Worm (Caenorhabditis elegans) whole organism, mixed stage, embryonic: Measurements from ENCODE around the gene F37C12.21.

Source experiments
- M03D4.4 ChIP-seq: sonication (generic microtip); optimal IDR thresholded peaks from 2 replicates; lab custom pipeline; 2017; ENCODE audit warnings: mild to moderate bottlenecking, missing genetic modification characterization, missing compliant biosample characterization
- bed-3 ChIP-seq: fragments of 200-800 bp; sonication (Bioruptor generic); optimal IDR thresholded peaks from 3 replicates; lab custom pipeline; 2018; ENCODE audit warnings: mild to moderate bottlenecking, missing genetic modification characterization, moderate library complexity, missing compliant biosample characterization
- blmp-1 ChIP-seq: fragments of 150-350 bp; optimal IDR thresholded peaks from 2 replicates; lab custom pipeline; 2014; ENCODE audit warnings: missing biosample characterization, missing genetic modification characterization
- ceh-43 ChIP-seq: fragments of 200-800 bp; sonication (Bioruptor generic); optimal IDR thresholded peaks from 2 replicates; lab custom pipeline; 2018; ENCODE audit warnings: mild to moderate bottlenecking, missing genetic modification characterization, moderate library complexity, missing compliant biosample characterization
- ceh-83 ChIP-seq: fragments of 200-800 bp; sonication (Bioruptor generic); optimal IDR thresholded peaks from 2 replicates; lab custom pipeline; 2018; ENCODE audit warnings: mild to moderate bottlenecking, missing genetic modification characterization, missing compliant biosample characterization
- ces-1 ChIP-seq: fragments of 150-350 bp; optimal IDR thresholded peaks from 2 replicates; lab custom pipeline; 2014; ENCODE audit warnings: missing biosample characterization, missing genetic modification reagents, missing genetic modification characterization
- cnd-1 ChIP-seq: fragments of 200-800 bp; sonication (Bioruptor generic); optimal IDR thresholded peaks from 2 replicates; lab custom pipeline; 2018; ENCODE audit warnings: mild to moderate bottlenecking, missing genetic modification characterization, missing compliant biosample characterization
- elt-1 ChIP-seq: sonication (generic microtip); optimal IDR thresholded peaks from 2 replicates; lab custom pipeline; 2017; ENCODE audit warnings: missing genetic modification characterization, mild to moderate bottlenecking, missing compliant biosample characterization, antibody characterized with exemption, moderate library complexity, borderline replicate concordance; ENCODE audit not compliant: insufficient read depth
- flh-1 ChIP-seq: fragments of 200-800 bp; sonication (Bioruptor generic); optimal IDR thresholded peaks from 2 replicates; lab custom pipeline; 2018; ENCODE audit warnings: mild to moderate bottlenecking, missing genetic modification characterization, moderate library complexity, missing compliant biosample characterization
- hlh-1 ChIP-seq: fragments of 150-350 bp; optimal IDR thresholded peaks from 2 replicates; lab custom pipeline; 2014; ENCODE audit warnings: missing biosample characterization, missing genetic modification reagents, missing genetic modification characterization
- lin-13 ChIP-seq: fragments of 150-350 bp; optimal IDR thresholded peaks from 2 replicates; lab custom pipeline; 2014; ENCODE audit warnings: missing biosample characterization, missing genetic modification characterization
- lin-32 ChIP-seq: fragments of 200-800 bp; sonication (Bioruptor generic); optimal IDR thresholded peaks from 2 replicates; lab custom pipeline; 2018; ENCODE audit warnings: mild to moderate bottlenecking, missing genetic modification characterization, missing compliant biosample characterization
- mab-5 ChIP-seq: fragments of 150-350 bp; optimal IDR thresholded peaks from 2 replicates; lab custom pipeline; 2014; ENCODE audit warnings: missing biosample characterization, missing genetic modification characterization
- mep-1 ChIP-seq: fragments of 150-350 bp; optimal IDR thresholded peaks from 2 replicates; lab custom pipeline; 2017; ENCODE audit warnings: missing biosample characterization, missing genetic modification reagents, missing genetic modification characterization, inconsistent platforms
- mls-2 ChIP-seq: sonication (generic microtip); optimal IDR thresholded peaks from 2 replicates; lab custom pipeline; 2016; ENCODE audit warnings: mild to moderate bottlenecking, missing genetic modification characterization, moderate library complexity, missing compliant biosample characterization
- nhr-12 ChIP-seq: fragments of 150-350 bp; optimal IDR thresholded peaks from 2 replicates; lab custom pipeline; 2014; ENCODE audit warnings: missing biosample characterization, missing genetic modification characterization
- nhr-2 ChIP-seq: fragments of 150-350 bp; optimal IDR thresholded peaks from 2 replicates; lab custom pipeline; 2014; ENCODE audit warnings: missing biosample characterization, missing genetic modification characterization
- nhr-237 ChIP-seq: fragments of 150-350 bp; optimal IDR thresholded peaks from 2 replicates; lab custom pipeline; 2014; ENCODE audit warnings: missing biosample characterization, missing genetic modification characterization
- nhr-28 ChIP-seq: fragments of 150-350 bp; optimal IDR thresholded peaks from 2 replicates; lab custom pipeline; 2014; ENCODE audit warnings: missing biosample characterization, missing genetic modification characterization
- nhr-76 ChIP-seq: sonication (generic microtip); optimal IDR thresholded peaks from 2 replicates; lab custom pipeline; 2017; ENCODE audit warnings: missing biosample characterization, missing genetic modification characterization
- pha-4 ChIP-seq: fragments of 150-350 bp; optimal IDR thresholded peaks from 2 replicates; lab custom pipeline; 2018; ENCODE audit warnings: missing biosample characterization, missing genetic modification reagents, missing genetic modification characterization
- sem-2 ChIP-seq: fragments of 200-800 bp; sonication (Bioruptor generic); optimal IDR thresholded peaks from 2 replicates; lab custom pipeline; 2018; ENCODE audit warnings: mild to moderate bottlenecking, missing genetic modification characterization, missing compliant biosample characterization
- snpc-4 ChIP-seq: fragments of 150-350 bp; optimal IDR thresholded peaks from 2 replicates; lab custom pipeline; 2014; ENCODE audit warnings: missing biosample characterization, missing genetic modification characterization
- unc-120 ChIP-seq: sonication (generic microtip); optimal IDR thresholded peaks from 2 replicates; lab custom pipeline; 2017; ENCODE audit warnings: missing genetic modification characterization, missing compliant biosample characterization; ENCODE audit not compliant: poor library complexity, severe bottlenecking
- unc-39 ChIP-seq: fragments of 150-350 bp; optimal IDR thresholded peaks from 2 replicates; lab custom pipeline; 2014; ENCODE audit warnings: missing biosample characterization, missing genetic modification characterization
- unc-62 ChIP-seq: fragments of 150-350 bp; optimal IDR thresholded peaks from 2 replicates; lab custom pipeline; 2014; ENCODE audit warnings: missing biosample characterization, missing genetic modification reagents, missing genetic modification characterization
- zip-8 ChIP-seq: fragments of 150-350 bp; optimal IDR thresholded peaks from 2 replicates; lab custom pipeline; 2014; ENCODE audit warnings: missing biosample characterization, missing genetic modification characterization
- ztf-11 ChIP-seq: fragments of 150-350 bp; optimal IDR thresholded peaks from 2 replicates; lab custom pipeline; 2014; ENCODE audit warnings: missing biosample characterization, missing genetic modification characterization

F37C12.21 gene

ce11 chrIII:7188300-7189052 lies at the start of gene F37C12.21, which contains the start of gene F37C12.10:
TSS of gene F37C12.21 (plus strand) at chrIII:7188357.
TSS of gene F37C12.10 (minus strand) at chrIII:7188384.
- TF ChIP-seq sem-2, result no peak
- no peak for TF ChIP-seq pha-4
- no peak for TF ChIP-seq unc-62

DNA sequence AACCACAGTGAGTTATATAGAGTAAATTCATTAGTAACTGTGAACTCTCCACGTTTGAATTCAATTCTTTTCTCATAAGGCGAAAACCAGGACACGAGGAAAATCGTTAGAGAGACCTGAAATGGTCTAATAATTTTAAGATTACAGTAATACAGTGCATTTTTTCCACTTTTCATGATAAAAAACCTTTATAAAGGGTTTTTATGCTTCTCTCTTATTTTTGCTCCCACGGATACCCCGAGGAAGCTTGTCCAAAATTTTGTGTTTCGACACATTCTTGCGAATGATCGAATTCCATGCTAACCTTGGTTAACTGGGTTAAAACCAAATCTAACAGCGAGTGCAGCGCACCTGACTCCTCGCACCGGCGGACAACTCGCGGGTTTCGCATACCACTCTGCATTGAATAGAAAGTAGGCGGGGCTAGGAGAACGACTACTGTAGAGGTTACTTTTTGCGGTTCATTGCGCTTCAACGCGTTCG lies 47.9 kb upstream of the F37C12.21 start:
- TF ChIP-seq ceh-83 (GFP tag; lab: Kevin White, UChicago), result peak; percentile 74
- no peak for TF ChIP-seq M03D4.4 (tag; lab: Kevin White, UChicago)

DNA sequence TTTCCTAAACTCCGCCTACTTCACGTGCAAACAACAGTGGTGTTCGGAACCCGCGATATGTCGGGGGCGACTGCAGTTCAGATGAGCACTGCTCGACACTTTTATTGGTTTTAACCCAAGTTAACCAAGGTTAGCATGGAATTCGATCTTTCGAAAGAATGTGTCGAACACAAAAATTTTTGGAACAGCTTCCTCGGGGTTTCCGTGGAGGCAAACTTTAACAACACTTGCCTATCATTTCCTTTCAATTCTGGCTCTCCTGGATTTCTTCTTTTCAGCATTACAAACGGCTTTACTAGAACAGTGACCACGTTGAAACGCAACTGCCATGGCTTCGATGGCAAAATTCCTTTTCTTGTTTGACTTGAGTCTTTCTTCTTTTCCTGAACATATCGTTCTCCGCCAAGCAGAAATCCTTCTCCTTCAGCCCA lies 46.9 kb upstream of the F37C12.21 start:
- TF ChIP-seq nhr-12 (tag; lab: Kevin White, UChicago), result no peak
- peak; percentile 19 for TF ChIP-seq hlh-1

DNA sequence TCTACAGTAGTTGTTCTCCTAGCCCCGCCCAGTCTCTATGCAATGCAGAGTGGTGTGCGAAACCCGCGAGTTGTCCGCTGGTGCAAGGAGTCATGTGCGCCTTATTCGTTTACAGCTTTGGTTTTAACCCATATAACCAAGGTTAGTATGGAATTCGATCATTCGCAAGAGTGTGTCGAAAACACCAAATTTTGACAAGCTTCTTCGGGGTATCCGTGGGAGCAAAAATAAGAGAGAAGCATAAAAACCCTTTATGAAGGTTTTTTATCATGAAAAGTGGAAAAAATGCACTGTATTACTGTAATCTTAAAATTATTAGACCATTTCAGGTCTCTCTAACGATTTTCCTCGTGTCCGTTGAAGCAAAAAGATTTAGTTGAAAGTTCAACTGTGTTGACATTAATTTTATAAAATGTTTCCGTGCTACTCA lies 46.0 kb upstream of the F37C12.21 start:
- no peak for TF ChIP-seq nhr-2 (tag; lab: Kevin White, UChicago)
- TF ChIP-seq ces-1, result peak; percentile 5
- TF ChIP-seq M03D4.4 (tag; lab: Kevin White, UChicago), result no peak
- TF ChIP-seq nhr-28 (tag; lab: Kevin White, UChicago), result no peak
- no peak for TF ChIP-seq elt-1 (tag; lab: Kevin White, UChicago)

- TF ChIP-seq blmp-1 (tag; lab: Kevin White, UChicago), result no peak
- peak; percentile 72 for TF ChIP-seq ces-1
Observed at ce11 chrIII:7144749-7145148, 43.4 kb upstream of the F37C12.21 start, which contains the start of gene glr-2. TSS of gene glr-2 (minus strand) at chrIII:7144959.

DNA sequence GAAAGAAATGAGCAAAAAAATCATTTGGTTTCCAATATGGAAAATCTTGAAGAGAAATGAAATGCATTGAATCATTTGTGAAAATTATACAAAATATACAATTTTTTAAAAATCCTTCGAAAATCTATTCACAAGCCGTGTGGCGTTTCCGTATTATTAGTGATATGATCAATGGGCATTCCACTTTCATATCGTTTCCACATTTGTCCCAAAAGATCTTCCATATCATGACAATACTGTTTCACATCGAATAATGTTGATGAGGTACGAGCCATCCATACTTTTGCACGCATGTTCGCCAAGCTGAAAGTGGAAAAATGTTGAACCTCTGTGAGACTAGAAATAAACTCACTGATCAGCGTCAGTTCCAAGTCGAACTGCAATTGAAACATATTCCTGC lies 41.8 kb upstream of the F37C12.21 start:
- no peak for TF ChIP-seq lin-13

DNA sequence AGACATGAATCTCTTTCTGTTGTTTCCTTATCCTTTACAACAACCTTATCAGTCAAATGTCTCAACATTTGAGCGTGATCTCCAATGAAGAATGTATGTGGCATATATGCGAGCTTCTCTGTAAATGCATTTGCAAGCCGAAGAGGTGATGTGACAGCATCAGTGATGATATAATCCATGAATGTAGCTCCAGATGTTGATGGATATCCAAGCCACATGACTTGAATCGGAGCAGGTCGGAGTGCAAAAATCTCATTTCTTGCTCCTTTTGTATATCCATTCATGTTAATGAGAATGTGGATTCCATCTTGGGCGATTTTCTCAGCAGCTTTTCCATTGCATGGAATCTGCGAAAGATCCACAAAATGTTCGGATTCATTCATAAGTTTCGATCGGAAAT lies 40.0 kb upstream of the F37C12.21 start:
- TF ChIP-seq ceh-43 (no peak), nhr-2 (tag; lab: Kevin White, UChicago) (no peak), nhr-76 (tag; lab: Kevin White, UChicago) (no peak), lin-13 (no peak), lin-32 (GFP tag; lab: Kevin White, UChicago) (no peak), sem-2 (no peak), ces-1 (no peak)

DNA sequence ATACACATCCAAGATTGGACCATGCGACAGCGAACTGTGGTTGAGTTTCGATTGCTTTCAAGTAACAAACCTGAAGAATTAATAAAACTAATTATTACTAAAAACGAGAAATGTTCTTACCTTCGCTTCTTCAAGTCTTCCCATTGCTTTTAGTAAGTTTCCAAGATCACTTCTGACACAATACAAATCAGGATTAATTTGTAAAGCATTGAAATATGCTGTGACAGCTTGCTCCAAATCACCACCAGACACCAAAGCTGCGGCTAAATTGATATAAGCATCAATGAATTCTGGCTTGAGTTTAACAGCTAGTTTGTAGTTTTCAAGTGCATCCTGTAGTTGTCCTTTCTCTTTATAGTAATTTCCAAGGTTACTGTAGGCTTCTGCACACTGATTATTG lies 38.0 kb upstream of the F37C12.21 start:
- TF ChIP-seq ces-1, result no peak
- no peak for TF ChIP-seq nhr-237
- no peak for TF ChIP-seq flh-1 (GFP tag; lab: Kevin White, UChicago)
- no peak for TF ChIP-seq unc-120
- TF ChIP-seq nhr-76 (tag; lab: Kevin White, UChicago), result no peak

DNA sequence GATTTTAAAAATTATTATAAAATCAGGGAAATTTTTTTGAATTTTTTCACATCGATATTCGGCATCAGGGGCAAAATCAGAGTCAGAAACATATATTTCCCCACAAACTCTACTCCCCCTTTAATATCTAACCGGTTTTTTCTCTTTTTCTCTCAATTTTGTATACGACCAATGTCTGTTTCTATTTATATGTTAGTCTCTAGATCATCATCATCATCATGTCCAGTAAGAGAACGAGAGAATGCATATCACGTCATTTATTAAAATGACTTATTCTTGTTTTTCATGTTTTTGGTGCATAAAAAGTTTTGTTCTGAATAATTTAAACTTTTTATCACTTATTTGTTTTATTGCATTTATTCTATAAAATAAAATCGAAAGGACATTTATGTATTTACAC lies 35.6 kb upstream of the F37C12.21 start:
- no peak for TF ChIP-seq cnd-1 (tag; lab: Kevin White, UChicago)
- no peak for TF ChIP-seq ceh-83 (GFP tag; lab: Kevin White, UChicago)
- TF ChIP-seq nhr-2 (tag; lab: Kevin White, UChicago), result no peak
- TF ChIP-seq lin-13, result no peak
- TF ChIP-seq nhr-28 (tag; lab: Kevin White, UChicago), result no peak
- TF ChIP-seq sem-2, result no peak
- no peak for TF ChIP-seq snpc-4 (tag; lab: Kevin White, UChicago)
- TF ChIP-seq nhr-76 (tag; lab: Kevin White, UChicago), result no peak
- no peak for TF ChIP-seq mab-5
- no peak for TF ChIP-seq ceh-43
- TF ChIP-seq unc-62, result no peak
- no peak for TF ChIP-seq flh-1 (GFP tag; lab: Kevin White, UChicago)
- TF ChIP-seq zip-8 (tag; lab: Kevin White, UChicago), result no peak
- no peak for TF ChIP-seq mep-1 (tag; lab: Kevin White, UChicago)
- no peak for TF ChIP-seq bed-3 (GFP tag; lab: Kevin White, UChicago)
- TF ChIP-seq mls-2 (tag; lab: Kevin White, UChicago), result no peak
- no peak for TF ChIP-seq unc-39 (tag; lab: Kevin White, UChicago)
- no peak for TF ChIP-seq hlh-1
- no peak for TF ChIP-seq ztf-11
